Worm (Caenorhabditis elegans) whole organism, early embryonic: ENCODE measurements around the gene mask-1.

ENCODE experiments used
- B0310.2 ChIP-seq: sonication (generic microtip); optimal IDR thresholded peaks from 2 replicates; lab custom pipeline; 2016; ENCODE audit warnings: mild to moderate bottlenecking, missing genetic modification characterization, missing compliant biosample characterization
- F13C5.2 ChIP-seq: sonication (generic microtip); optimal IDR thresholded peaks from 2 replicates; lab custom pipeline; 2017; ENCODE audit warnings: mild to moderate bottlenecking, missing genetic modification characterization, inconsistent platforms, missing compliant biosample characterization
- aly-1 ChIP-seq: sonication (generic microtip); optimal IDR thresholded peaks from 2 replicates; lab custom pipeline; 2016; ENCODE audit warnings: missing genetic modification characterization, missing compliant biosample characterization
- ama-1 ChIP-seq: fragments of 150-350 bp; optimal IDR thresholded peaks from 2 replicates; lab custom pipeline; 2014
- ceh-13 ChIP-seq: fragments of 200-800 bp; sonication (Bioruptor generic); optimal IDR thresholded peaks from 2 replicates; lab custom pipeline; 2018; ENCODE audit warnings: mild to moderate bottlenecking, missing genetic modification characterization, missing compliant biosample characterization
- ceh-36 ChIP-seq: sonication (generic microtip); optimal IDR thresholded peaks from 2 replicates; lab custom pipeline; 2016; ENCODE audit warnings: missing genetic modification characterization, inconsistent platforms, missing compliant biosample characterization
- ets-7 ChIP-seq: sonication (generic microtip); optimal IDR thresholded peaks from 2 replicates; lab custom pipeline; 2016; ENCODE audit warnings: missing genotype, missing genetic modification characterization, missing compliant biosample characterization
- flt-1 ChIP-seq: fragments of 200-800 bp; sonication (Bioruptor generic); IDR thresholded peaks from 2 replicates; pipeline ENCODE4 v1.3.6; 2022; ENCODE audit warnings: missing genetic modification characterization, missing compliant biosample characterization
- hmbx-1 ChIP-seq: sonication (generic microtip); optimal IDR thresholded peaks from 2 replicates; lab custom pipeline; 2016; ENCODE audit warnings: mild to moderate bottlenecking, missing genetic modification characterization, missing compliant biosample characterization
- hmg-4 ChIP-seq: fragments of 200-800 bp; sonication (Bioruptor generic); optimal IDR thresholded peaks from 2 replicates; lab custom pipeline; 2018; ENCODE audit warnings: mild to moderate bottlenecking, missing genetic modification characterization, missing compliant biosample characterization
- hnd-1 ChIP-seq: sonication (generic microtip); optimal IDR thresholded peaks from 2 replicates; lab custom pipeline; 2016; ENCODE audit warnings: missing genetic modification characterization, missing compliant biosample characterization
- pes-1 ChIP-seq: fragments of 200-800 bp; sonication (Bioruptor generic); IDR thresholded peaks from 2 replicates; pipeline ENCODE4 v1.3.6; 2022; ENCODE audit warnings: missing genetic modification reagents, missing genetic modification characterization, missing compliant biosample characterization
- scrt-1 ChIP-seq: fragments of 200-800 bp; sonication (Bioruptor generic); IDR thresholded peaks from 2 replicates; pipeline ENCODE4 v1.3.6; 2022; ENCODE audit warnings: missing genetic modification characterization, missing compliant biosample characterization
- sea-1 ChIP-seq: fragments of 200-800 bp; sonication (Bioruptor generic); conservative IDR thresholded peaks from 2 replicates; pipeline ENCODE4 v1.3.6; 2022; ENCODE audit warnings: missing genetic modification characterization, missing compliant biosample characterization
- tbx-11 ChIP-seq: fragments of 200-800 bp; sonication (Bioruptor generic); IDR thresholded peaks from 2 replicates; pipeline ENCODE4 v1.3.6; 2022; ENCODE audit warnings: missing genetic modification characterization, missing compliant biosample characterization
- tbx-37 ChIP-seq: fragments of 200-800 bp; sonication (Bioruptor generic); conservative IDR thresholded peaks from 2 replicates; pipeline ENCODE4 v1.3.6; 2022; ENCODE audit warnings: missing genetic modification reagents, missing genetic modification characterization, missing compliant biosample characterization
- tra-4 ChIP-seq: sonication (generic microtip); optimal IDR thresholded peaks from 2 replicates; lab custom pipeline; 2017; ENCODE audit warnings: missing genetic modification characterization, missing compliant biosample characterization

Gene mask-1

DNA sequence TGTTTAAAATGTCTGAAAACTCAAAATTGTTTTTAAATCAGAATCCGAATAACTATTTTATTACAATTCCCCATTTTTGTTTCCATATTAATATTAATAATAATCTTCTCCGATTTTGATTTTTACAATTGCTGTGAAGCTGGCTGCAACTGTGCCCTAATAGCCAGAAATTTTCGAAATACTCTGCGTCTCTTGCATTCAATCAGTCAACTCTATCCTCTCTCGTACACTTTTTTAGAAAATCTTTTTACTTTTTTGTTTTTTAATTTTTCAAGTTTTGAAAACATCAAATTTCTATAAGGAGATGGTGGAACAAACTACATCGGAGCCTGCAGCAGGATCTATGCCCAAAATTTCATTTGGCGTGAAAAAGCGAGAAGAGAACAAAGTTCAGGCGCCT lies 16.9 kb upstream of the mask-1 start, which contains the start of gene gkow-1:
Gene gkow-1, plus strand, starts transcription at position 301 of the 400 bp plus-strand sequence.
- TF ChIP-seq hnd-1 (tag; lab: Kevin White, UChicago) (no peak), sea-1 (GFP tag; lab: Robert Waterston, UW) (no peak), tbx-37 (GFP tag; lab: Robert Waterston, UW) (no peak), F13C5.2 (tag; lab: Kevin White, UChicago) (no peak), scrt-1 (GFP tag; lab: Robert Waterston, UW) (no peak), flt-1 (GFP tag; lab: Robert Waterston, UW) (no peak), ceh-36 (tag; lab: Kevin White, UChicago) (no peak), hmg-4 (GFP tag; lab: Kevin White, UChicago) (no peak), tbx-11 (no peak), B0310.2 (tag; lab: Kevin White, UChicago) (no peak), pes-1 (GFP tag; lab: Robert Waterston, UW) (no peak), ets-7 (tag; lab: Kevin White, UChicago) (no peak), ceh-13 (GFP tag; lab: Kevin White, UChicago) (no peak), hmbx-1 (no peak), ama-1 (lab: Kevin White, UChicago) (no peak), tra-4 (tag; lab: Kevin White, UChicago) (no peak), aly-1 (tag; lab: Kevin White, UChicago) (no peak)

DNA sequence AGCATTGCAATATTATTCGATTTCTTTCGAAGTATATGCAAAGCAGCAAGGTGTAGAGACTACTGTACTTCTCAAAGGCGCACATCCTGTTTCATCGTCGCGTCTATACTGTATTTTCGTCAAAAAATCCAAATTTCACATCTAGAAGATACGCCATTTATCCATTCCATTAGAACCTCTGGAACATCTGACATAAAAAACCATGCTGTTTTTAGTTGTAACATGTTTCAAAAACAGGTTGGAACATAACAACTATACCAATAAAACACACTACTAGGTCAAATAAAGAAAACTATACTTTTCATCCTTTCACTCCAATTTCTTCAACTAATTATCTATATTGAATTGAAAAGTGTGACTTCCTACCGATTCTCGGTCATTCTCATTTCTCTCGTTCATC lies 14.4 kb upstream of the mask-1 start, which contains the start of gene ugt-59:
Gene ugt-59, plus strand, starts transcription at position 301 of the 400 bp plus-strand sequence.
- TF ChIP-seq hnd-1 (tag; lab: Kevin White, UChicago) (no peak), ets-7 (tag; lab: Kevin White, UChicago) (no peak), tbx-37 (GFP tag; lab: Robert Waterston, UW) (no peak)

ce11 chrIV:10366018-10366417 lies 8.7 kb upstream of the mask-1 start, which contains the start of gene sir-2.1:
sir-2.1 (minus strand) TSS chrIV:10366229.
- TF ChIP-seq hmg-4 (GFP tag; lab: Kevin White, UChicago), result no peak

ce11 chrIV:10367740-10368246 lies 6.9 kb upstream of the mask-1 start, which contains the start of gene pges-2:
pges-2 (minus strand) TSS chrIV:10367790.
- TF ChIP-seq tra-4 (tag; lab: Kevin White, UChicago), result no peak
- no peak for TF ChIP-seq ceh-13 (GFP tag; lab: Kevin White, UChicago)
- TF ChIP-seq sea-1 (GFP tag; lab: Robert Waterston, UW), result no peak
- TF ChIP-seq pes-1 (GFP tag; lab: Robert Waterston, UW), result no peak

DNA sequence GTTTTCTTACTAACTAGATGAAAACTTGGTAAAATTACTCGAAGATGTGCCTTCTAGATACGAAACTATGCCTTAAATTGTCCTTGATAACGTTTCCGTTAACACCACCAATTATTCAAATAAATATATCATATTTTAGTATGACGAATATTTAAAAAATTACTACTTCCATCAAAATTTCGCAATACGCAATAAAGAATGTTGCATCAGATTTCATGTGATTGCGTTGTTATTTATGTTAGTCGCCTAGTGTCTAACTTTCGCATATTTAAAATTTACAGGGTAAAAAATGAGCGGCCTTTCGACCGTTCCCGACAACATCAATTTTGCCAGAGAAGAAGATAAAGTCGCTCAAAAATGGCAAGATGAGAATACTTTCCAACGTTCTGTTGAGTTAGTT lies 6.4 kb upstream of the mask-1 start, which contains the start of gene iars-1:
Gene iars-1, plus strand, starts transcription at position 276 of the 400 bp plus-strand sequence.
- TF ChIP-seq tbx-11, result no peak
- TF ChIP-seq B0310.2 (tag; lab: Kevin White, UChicago), result no peak
- TF ChIP-seq ets-7 (tag; lab: Kevin White, UChicago), result no peak
- no peak for TF ChIP-seq aly-1 (tag; lab: Kevin White, UChicago)
- no peak for TF ChIP-seq tra-4 (tag; lab: Kevin White, UChicago)
- no peak for TF ChIP-seq sea-1 (GFP tag; lab: Robert Waterston, UW)
- no peak for TF ChIP-seq flt-1 (GFP tag; lab: Robert Waterston, UW)
- TF ChIP-seq pes-1 (GFP tag; lab: Robert Waterston, UW), result no peak
- no peak for TF ChIP-seq hmg-4 (GFP tag; lab: Kevin White, UChicago)
- no peak for TF ChIP-seq ceh-36 (tag; lab: Kevin White, UChicago)
- no peak for TF ChIP-seq ama-1 (lab: Kevin White, UChicago)
- TF ChIP-seq ceh-13 (GFP tag; lab: Kevin White, UChicago), result no peak
- no peak for TF ChIP-seq hnd-1 (tag; lab: Kevin White, UChicago)
- no peak for TF ChIP-seq hmbx-1
- TF ChIP-seq tbx-37 (GFP tag; lab: Robert Waterston, UW), result no peak
- TF ChIP-seq F13C5.2 (tag; lab: Kevin White, UChicago), result no peak

- TF ChIP-seq hnd-1 (tag; lab: Kevin White, UChicago) (no peak), hmbx-1 (no peak), ets-7 (tag; lab: Kevin White, UChicago) (no peak), ceh-13 (GFP tag; lab: Kevin White, UChicago) (no peak), hmg-4 (GFP tag; lab: Kevin White, UChicago) (peak; percentile 26), scrt-1 (GFP tag; lab: Robert Waterston, UW) (no peak), tbx-37 (GFP tag; lab: Robert Waterston, UW) (no peak), ama-1 (lab: Kevin White, UChicago) (no peak), ceh-36 (tag; lab: Kevin White, UChicago) (peak; percentile 13), F13C5.2 (tag; lab: Kevin White, UChicago) (peak; percentile 65)
Measured at ce11 chrIV:10373772-10374288, 871 bp upstream of the mask-1 start, which contains the start of gene mpz-5. mpz-5 (minus strand) TSS chrIV:10373822.

ce11 chrIV:10380626-10381025 lies 5.9 kb downstream of the mask-1 start:
- TF ChIP-seq ceh-36 (tag; lab: Kevin White, UChicago) (no peak), F13C5.2 (tag; lab: Kevin White, UChicago) (peak; percentile 4), hmg-4 (GFP tag; lab: Kevin White, UChicago) (peak; percentile 37)

DNA sequence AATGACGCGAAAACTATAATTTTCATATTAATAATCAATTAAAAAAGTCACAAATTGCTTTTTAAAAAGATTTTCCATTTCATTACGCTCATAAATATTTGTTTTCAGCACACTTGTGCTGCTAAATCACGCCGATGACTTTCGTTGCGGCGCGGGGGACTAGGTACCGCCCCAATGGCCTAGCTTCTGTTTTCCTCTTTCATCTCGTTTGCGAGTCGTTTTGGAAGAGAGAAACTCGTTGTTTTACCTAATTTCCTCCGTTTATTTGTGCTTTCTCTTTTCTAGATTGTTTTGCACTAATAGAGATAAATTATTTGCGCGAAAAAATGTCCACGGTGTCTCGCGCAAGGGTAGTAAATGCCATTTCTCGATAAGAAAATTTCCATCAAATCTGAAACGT lies 6.3 kb downstream of the mask-1 start:
- TF ChIP-seq pes-1 (GFP tag; lab: Robert Waterston, UW) (no peak), scrt-1 (GFP tag; lab: Robert Waterston, UW) (no peak), F13C5.2 (tag; lab: Kevin White, UChicago) (no peak), ceh-13 (GFP tag; lab: Kevin White, UChicago) (no peak), tra-4 (tag; lab: Kevin White, UChicago) (no peak), hnd-1 (tag; lab: Kevin White, UChicago) (no peak), tbx-11 (no peak), ama-1 (lab: Kevin White, UChicago) (no peak), B0310.2 (tag; lab: Kevin White, UChicago) (no peak), hmbx-1 (no peak), tbx-37 (GFP tag; lab: Robert Waterston, UW) (no peak), aly-1 (tag; lab: Kevin White, UChicago) (no peak), ceh-36 (tag; lab: Kevin White, UChicago) (no peak), sea-1 (GFP tag; lab: Robert Waterston, UW) (no peak), ets-7 (tag; lab: Kevin White, UChicago) (no peak), hmg-4 (GFP tag; lab: Kevin White, UChicago) (no peak), flt-1 (GFP tag; lab: Robert Waterston, UW) (no peak)
